Worm (Caenorhabditis elegans) whole organism, L4/young adult: ENCODE measurements around the gene C15H9.4.

Experiments used
- W03F9.2 ChIP-seq: fragments of 150-350 bp; optimal IDR thresholded peaks from 2 replicates; lab custom pipeline; 2014; ENCODE audit warnings: missing biosample characterization, missing genetic modification characterization
- dao-5 ChIP-seq: sonication (generic microtip); optimal IDR thresholded peaks from 2 replicates; lab custom pipeline; 2016; ENCODE audit warnings: missing genotype, missing genetic modification characterization, moderate library complexity, missing compliant biosample characterization
- him-1 ChIP-seq: sonication (generic microtip); optimal IDR thresholded peaks from 2 replicates; lab custom pipeline; 2016; ENCODE audit warnings: missing genotype, missing genetic modification reagents, missing genetic modification characterization, missing compliant biosample characterization

Gene C15H9.4

DNA sequence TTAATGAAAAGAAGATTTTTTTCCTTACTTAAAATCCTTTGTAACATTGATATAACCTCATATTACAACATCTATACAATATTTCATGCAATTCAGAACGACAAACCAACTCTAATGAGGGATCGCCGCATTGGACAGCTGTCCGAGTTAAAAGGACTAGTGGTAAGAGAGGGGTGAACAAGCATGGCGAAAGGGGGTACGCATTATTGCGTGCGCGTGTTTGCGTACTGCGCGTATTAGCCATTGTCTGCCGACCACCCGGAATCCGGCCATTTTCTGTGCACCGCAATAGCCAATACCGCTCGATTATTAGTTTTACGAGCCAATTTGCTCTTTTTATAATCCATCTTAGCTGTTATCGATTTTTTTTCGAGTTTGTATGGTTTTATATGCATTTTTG lies at the start of gene C15H9.4:
C15H9.4 (plus strand) TSS at position 93 of the 400 bp plus-strand sequence.
- TF ChIP-seq him-1 (tag; lab: Kevin White, UChicago) (no peak), dao-5 (tag; lab: Kevin White, UChicago) (no peak), W03F9.2 (tag; lab: Kevin White, UChicago) (no peak)

DNA sequence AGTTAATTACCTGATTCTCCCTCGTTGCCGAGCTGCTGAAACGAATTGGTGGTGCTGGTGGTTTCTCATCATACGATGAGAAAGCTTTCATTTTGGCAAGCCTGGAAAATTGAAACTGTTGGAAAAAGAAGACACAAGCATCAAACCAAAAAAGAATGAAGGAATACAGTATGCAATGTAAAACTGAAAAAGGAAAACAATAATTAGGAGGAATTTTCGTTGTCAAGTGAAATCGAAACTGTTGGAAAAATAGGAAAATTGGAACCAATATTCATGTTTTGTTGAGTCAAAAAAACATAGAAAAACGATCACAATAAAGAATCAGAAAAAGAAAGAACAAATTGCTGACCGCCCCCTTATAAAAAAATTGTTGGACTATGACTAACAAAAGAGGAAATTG lies 48.9 kb upstream of the C15H9.4 start, which contains the start of gene pak-1:
pak-1 (minus strand) TSS at position 101 of the 400 bp plus-strand sequence.
- TF ChIP-seq dao-5 (tag; lab: Kevin White, UChicago) = no peak
- TF ChIP-seq him-1 (tag; lab: Kevin White, UChicago) = no peak
- no peak for TF ChIP-seq W03F9.2 (tag; lab: Kevin White, UChicago)

DNA sequence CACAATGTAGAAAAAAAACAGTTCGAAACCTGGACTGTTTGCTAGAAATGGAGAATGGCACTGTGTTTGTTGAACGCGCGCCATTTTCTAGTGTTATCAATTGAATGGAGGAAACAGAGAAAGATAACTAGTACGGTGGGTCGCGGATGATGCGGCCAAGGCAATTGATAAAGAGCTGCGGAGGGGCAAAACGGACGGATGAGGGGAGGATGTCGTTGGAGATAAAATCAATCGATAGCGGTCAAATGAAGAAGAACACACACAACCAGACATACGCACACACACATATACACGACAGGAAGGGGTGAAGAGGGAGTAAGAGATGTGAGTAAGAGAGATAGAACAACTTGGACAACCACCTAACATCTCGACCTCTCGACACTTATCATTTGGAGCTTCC lies 47.4 kb upstream of the C15H9.4 start:
- TF ChIP-seq dao-5 (tag; lab: Kevin White, UChicago) (no peak), him-1 (tag; lab: Kevin White, UChicago) (no peak), W03F9.2 (tag; lab: Kevin White, UChicago) (no peak)

DNA sequence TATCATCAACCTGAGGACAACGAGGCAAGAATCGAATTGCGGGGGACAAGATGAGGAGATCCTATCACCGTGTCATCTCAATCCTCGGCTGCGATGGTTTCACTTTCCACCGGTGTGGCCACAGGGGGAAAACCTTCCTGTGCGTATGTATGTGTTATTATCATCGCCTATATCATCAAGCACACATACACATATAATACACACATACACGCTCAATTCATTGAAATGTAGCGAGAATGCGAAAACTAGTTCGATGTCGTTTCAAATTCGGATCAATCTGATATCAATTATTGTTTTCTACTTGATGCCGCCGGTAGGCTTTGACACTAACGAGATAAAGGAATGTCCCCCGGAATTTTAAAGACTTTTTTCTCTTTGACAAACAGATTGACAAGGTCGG lies 46.6 kb upstream of the C15H9.4 start:
- TF ChIP-seq dao-5 (tag; lab: Kevin White, UChicago) (no peak), W03F9.2 (tag; lab: Kevin White, UChicago) (no peak), him-1 (tag; lab: Kevin White, UChicago) (no peak)

DNA sequence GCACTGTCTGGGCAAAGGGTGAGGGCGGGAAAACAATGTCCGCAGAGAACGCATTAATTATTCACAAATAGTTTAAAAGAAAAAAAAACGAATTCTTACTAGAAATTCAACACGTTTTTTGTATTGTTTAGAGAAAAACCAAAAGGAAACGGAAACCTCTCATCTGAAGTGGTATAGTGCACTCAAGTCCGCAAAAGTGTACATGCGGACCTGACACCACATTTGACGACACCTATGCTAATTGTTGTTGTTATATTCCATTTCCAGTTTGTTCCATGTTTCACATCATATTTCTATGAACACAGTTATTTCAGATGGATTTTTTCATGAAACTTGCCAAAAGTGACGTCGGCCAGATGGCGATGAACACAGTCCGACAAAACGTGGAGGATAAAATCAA lies 44.7 kb upstream of the C15H9.4 start, which contains the start of gene C45B2.6:
C45B2.6 (plus strand) TSS at position 136 of the 400 bp plus-strand sequence.
- TF ChIP-seq dao-5 (tag; lab: Kevin White, UChicago) (no peak), W03F9.2 (tag; lab: Kevin White, UChicago) (no peak), him-1 (tag; lab: Kevin White, UChicago) (no peak)

DNA sequence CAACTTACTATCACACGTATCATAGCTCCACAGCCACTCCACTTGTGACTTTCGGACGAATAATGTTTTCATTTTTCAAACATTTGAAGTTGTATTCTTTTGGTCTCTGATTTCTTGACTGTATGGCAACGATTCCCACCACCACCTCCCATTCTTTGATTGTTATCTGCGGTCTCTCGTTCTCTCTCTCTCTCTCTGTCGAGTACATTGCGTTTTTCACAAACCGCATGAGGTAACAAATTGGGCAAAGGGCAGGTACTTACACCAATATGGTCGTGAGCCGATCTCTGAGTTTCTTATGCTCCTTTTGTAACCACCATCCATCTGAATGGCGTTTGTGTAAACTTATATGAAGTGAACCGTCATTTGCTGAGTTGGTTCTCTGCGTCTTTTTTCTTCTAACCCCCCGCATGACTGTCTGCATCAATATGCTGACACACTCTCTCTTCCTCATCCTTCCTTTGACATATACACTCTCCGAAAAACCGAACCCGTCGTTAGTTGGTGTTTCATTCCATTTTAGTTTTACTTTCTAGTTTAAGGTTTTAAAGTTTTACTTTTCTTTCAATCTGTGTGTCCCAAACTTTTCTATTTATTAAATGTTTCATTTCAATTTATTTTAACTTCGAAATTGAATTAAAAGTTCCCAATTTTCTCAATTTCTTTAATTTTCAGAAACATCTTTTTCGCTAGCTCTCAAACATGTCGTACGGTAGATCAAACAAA lies 39.7 kb upstream of the C15H9.4 start, which contains the start of gene gln-1:
gln-1 (plus strand) TSS at position 676 of the 726 bp plus-strand sequence.
- TF ChIP-seq dao-5 (tag; lab: Kevin White, UChicago) = no peak
- TF ChIP-seq him-1 (tag; lab: Kevin White, UChicago) = no peak
- TF ChIP-seq W03F9.2 (tag; lab: Kevin White, UChicago) = no peak

DNA sequence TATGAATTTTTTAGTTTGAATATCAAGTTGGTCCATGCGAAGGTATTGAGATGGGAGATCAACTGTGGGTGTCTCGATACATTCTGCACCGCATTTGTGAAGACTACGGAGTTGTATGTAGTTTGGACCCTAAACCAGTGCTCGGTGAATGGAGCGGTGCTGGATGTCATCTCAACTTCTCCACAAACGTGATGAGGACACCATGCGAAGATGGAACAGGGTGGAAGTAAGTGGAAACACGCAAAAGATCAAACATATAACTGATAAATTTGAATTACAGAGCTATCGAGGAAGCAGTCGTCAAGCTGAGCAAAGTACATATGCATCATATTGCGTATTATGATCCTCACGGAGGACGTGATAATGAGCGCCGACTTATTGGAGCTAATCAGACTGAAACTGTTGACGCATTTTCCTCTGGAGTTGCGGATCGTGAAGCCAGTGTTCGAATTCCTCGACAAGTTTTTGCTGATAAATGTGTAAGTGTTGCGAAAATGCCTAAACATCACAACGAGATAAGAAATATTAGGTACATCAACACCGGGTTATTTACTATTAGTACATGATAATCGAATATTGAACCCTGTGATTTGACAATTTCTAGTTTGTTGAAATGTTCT lies 38.2 kb upstream of the C15H9.4 start:
- TF ChIP-seq W03F9.2 (tag; lab: Kevin White, UChicago) (no peak), dao-5 (tag; lab: Kevin White, UChicago) (no peak), him-1 (tag; lab: Kevin White, UChicago) (no peak)

DNA sequence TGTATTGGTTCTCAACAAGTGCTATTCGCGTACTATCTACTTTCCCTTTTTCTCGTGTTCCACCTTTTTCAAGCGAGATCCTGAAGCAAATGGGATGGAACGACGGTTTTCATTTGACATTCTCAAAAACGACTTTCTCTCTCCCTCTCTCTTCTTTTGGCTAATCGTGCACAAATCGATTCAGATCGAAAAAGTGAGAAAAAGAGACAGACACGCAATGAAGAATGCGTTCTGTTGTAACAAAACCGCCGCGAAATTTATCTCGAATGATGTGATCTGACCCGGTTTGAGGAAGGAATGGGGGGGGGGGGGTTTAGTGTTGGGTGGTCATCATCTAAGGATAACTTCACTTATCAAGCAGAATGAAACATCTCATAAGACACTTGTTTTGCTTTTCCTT lies 33.1 kb upstream of the C15H9.4 start:
- TF ChIP-seq dao-5 (tag; lab: Kevin White, UChicago) = no peak
- TF ChIP-seq W03F9.2 (tag; lab: Kevin White, UChicago) = no peak
- TF ChIP-seq him-1 (tag; lab: Kevin White, UChicago) = no peak

DNA sequence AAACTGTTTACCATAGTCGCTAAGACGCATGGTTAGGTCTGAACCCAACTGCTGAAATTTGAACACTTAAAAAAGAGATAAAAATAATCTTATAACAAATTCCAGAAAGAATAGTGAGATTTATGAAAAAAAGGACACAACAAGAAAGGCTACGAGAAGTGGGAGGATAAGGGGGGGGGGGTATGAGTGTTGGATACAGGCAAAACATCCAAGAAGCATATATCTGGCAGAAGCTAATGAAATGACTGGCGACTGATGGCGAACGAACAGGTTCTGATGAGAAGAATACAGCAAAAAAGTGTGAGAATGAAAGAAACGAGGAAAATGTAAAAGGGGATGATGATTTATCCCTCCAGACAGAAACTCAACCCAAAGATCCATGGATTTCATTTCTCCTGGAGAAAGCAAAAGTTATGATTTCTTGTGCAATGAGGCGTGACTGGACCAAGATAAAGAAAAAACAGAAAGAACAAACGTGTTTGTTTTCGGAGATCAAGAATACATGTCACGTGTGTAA lies 31.4 kb upstream of the C15H9.4 start, which contains the start of gene ptr-4:
ptr-4 (minus strand) TSS at position 51 of the 517 bp plus-strand sequence.
- TF ChIP-seq W03F9.2 (tag; lab: Kevin White, UChicago) (no peak), dao-5 (tag; lab: Kevin White, UChicago) (no peak), him-1 (tag; lab: Kevin White, UChicago) (no peak)

DNA sequence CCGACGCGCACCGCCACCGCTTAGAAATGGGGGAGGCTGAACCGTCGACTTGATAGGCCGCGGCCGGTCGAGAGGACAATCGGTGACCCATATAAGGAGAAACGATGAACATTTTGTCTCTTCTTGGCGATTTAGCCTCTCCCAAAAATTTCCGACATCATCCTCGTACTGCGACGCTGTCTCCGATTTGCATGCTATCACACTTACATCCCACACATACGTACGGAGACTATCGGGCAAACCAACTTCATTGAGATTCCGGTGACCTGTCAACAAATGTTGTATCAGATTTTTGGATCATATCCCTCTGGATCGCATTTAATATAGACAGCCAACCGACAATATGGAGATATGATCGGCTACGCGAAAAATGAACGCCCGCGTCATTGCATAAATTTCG lies 30.8 kb upstream of the C15H9.4 start:
- TF ChIP-seq him-1 (tag; lab: Kevin White, UChicago) (no peak), W03F9.2 (tag; lab: Kevin White, UChicago) (no peak), dao-5 (tag; lab: Kevin White, UChicago) (no peak)

DNA sequence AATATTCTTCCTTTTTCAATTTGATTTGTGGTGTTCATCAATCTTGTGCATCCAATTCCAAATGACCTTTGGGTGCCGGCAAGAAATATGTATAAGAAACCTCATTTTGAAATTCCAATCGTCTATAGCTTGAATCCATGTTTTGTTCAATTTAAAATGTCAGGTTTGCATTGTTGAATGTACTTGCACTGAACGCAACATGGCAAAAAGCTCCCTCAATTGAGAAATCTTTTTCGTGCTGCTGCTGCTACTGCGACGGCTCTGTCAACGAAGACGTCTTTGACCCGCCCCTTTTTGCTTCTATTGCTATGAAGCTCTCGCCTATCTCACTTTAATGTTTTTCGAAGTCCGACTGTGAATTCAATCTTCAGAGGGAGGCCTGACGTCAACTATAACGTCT lies 22.2 kb upstream of the C15H9.4 start, which contains the start of gene lgc-58:
lgc-58 (plus strand) TSS at position 301 of the 400 bp plus-strand sequence.
- TF ChIP-seq W03F9.2 (tag; lab: Kevin White, UChicago) (no peak), him-1 (tag; lab: Kevin White, UChicago) (no peak), dao-5 (tag; lab: Kevin White, UChicago) (no peak)

DNA sequence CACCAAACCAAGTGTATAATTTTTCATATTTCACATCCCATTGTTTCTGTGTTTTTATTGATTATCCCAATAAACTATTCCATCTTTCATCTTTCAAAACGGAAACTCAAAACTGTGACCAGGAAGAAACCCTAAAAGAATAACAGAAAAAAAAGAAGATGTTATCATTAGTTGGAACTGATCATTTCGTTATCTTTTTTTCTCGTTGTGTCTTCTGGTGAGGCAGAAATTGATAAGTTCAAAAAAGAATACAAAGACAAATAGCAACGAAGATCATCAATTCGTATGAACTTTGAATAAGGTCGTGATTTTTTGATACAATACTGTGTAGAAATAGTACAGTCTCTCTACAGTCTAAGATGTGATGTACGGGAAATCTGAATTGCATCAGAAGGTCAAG lies 15.7 kb upstream of the C15H9.4 start:
- TF ChIP-seq him-1 (tag; lab: Kevin White, UChicago) (no peak), W03F9.2 (tag; lab: Kevin White, UChicago) (no peak), dao-5 (tag; lab: Kevin White, UChicago) (no peak)

DNA sequence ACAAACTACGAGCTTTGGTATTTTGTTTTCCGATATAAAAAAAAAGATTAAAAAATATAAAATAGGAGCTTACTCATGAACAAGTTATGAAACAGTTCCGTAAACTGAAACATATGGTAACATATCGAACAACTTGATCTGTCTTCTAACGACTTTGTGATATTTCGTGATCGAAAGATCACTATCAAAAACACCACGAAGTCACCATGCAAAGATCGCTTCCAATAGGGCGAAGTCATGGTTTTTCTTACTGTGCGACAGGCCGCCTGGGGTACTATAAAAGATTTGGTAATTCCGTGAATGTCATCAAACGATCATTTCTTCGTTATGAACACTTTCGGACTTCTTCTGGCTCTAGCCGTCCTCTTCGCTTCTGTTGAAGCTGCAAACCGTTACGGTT lies 14.8 kb upstream of the C15H9.4 start, which contains the start of gene C45B2.3:
C45B2.3 (plus strand) TSS at position 301 of the 400 bp plus-strand sequence.
- TF ChIP-seq him-1 (tag; lab: Kevin White, UChicago) = no peak
- TF ChIP-seq W03F9.2 (tag; lab: Kevin White, UChicago) = no peak
- TF ChIP-seq dao-5 (tag; lab: Kevin White, UChicago) = no peak
